Fruit fly (Drosophila melanogaster): ENCODE measurements around the gene CG12470.

dm6 chrX:351599-351998, 44.1 kb downstream of the CG12470 start:
- TF ChIP-seq CrebA (GFP tag; optimal IDR thresholded peaks at IDR 0.05; ENCODE audit: borderline replicate concordance) (no peak), Dfd (GFP tag; optimal IDR thresholded peaks at IDR 0.05) (no peak), Myc (optimal IDR thresholded peaks at IDR 0.05) (no peak), psq (GFP tag; optimal IDR thresholded peaks at IDR 0.05) (no peak), CG32264 (GFP tag; optimal IDR thresholded peaks at IDR 0.05) (no peak), Sp1 (GFP tag; optimal IDR thresholded peaks at IDR 0.05) (no peak), rgr (GFP tag; optimal IDR thresholded peaks at IDR 0.05) (no peak), tai (GFP tag; optimal IDR thresholded peaks at IDR 0.05) (no peak), ey (GFP tag; optimal IDR thresholded peaks at IDR 0.05) (no peak)

Data from whole organism, wandering third instar larva.